Worm (Caenorhabditis elegans) whole organism, early embryonic: ENCODE data around the gene R09H3.2.
"Not testable (repeated sequence)": the region's sequence is repeated elsewhere in the genome, so short reads cannot be mapped to it uniquely, and the experiment has no call there.

Experiments used
- B0310.2 ChIP-seq: sonication (generic microtip); optimal IDR thresholded peaks from 2 replicates; lab custom pipeline; 2016; ENCODE audit warnings: mild to moderate bottlenecking, missing genetic modification characterization, missing compliant biosample characterization
- F13C5.2 ChIP-seq: sonication (generic microtip); optimal IDR thresholded peaks from 2 replicates; lab custom pipeline; 2017; ENCODE audit warnings: mild to moderate bottlenecking, missing genetic modification characterization, inconsistent platforms, missing compliant biosample characterization
- aly-1 ChIP-seq: sonication (generic microtip); optimal IDR thresholded peaks from 2 replicates; lab custom pipeline; 2016; ENCODE audit warnings: missing genetic modification characterization, missing compliant biosample characterization
- ama-1 ChIP-seq: fragments of 150-350 bp; optimal IDR thresholded peaks from 2 replicates; lab custom pipeline; 2014
- ceh-13 ChIP-seq: fragments of 200-800 bp; sonication (Bioruptor generic); optimal IDR thresholded peaks from 2 replicates; lab custom pipeline; 2018; ENCODE audit warnings: mild to moderate bottlenecking, missing genetic modification characterization, missing compliant biosample characterization
- ceh-36 ChIP-seq: sonication (generic microtip); optimal IDR thresholded peaks from 2 replicates; lab custom pipeline; 2016; ENCODE audit warnings: missing genetic modification characterization, inconsistent platforms, missing compliant biosample characterization
- ets-7 ChIP-seq: sonication (generic microtip); optimal IDR thresholded peaks from 2 replicates; lab custom pipeline; 2016; ENCODE audit warnings: missing genotype, missing genetic modification characterization, missing compliant biosample characterization
- flt-1 ChIP-seq: fragments of 200-800 bp; sonication (Bioruptor generic); IDR thresholded peaks from 2 replicates; pipeline ENCODE4 v1.3.6; 2022; ENCODE audit warnings: missing genetic modification characterization, missing compliant biosample characterization
- hmbx-1 ChIP-seq: sonication (generic microtip); optimal IDR thresholded peaks from 2 replicates; lab custom pipeline; 2016; ENCODE audit warnings: mild to moderate bottlenecking, missing genetic modification characterization, missing compliant biosample characterization
- hmg-4 ChIP-seq: fragments of 200-800 bp; sonication (Bioruptor generic); optimal IDR thresholded peaks from 2 replicates; lab custom pipeline; 2018; ENCODE audit warnings: mild to moderate bottlenecking, missing genetic modification characterization, missing compliant biosample characterization
- hnd-1 ChIP-seq: sonication (generic microtip); optimal IDR thresholded peaks from 2 replicates; lab custom pipeline; 2016; ENCODE audit warnings: missing genetic modification characterization, missing compliant biosample characterization
- pes-1 ChIP-seq: fragments of 200-800 bp; sonication (Bioruptor generic); IDR thresholded peaks from 2 replicates; pipeline ENCODE4 v1.3.6; 2022; ENCODE audit warnings: missing genetic modification reagents, missing genetic modification characterization, missing compliant biosample characterization
- scrt-1 ChIP-seq: fragments of 200-800 bp; sonication (Bioruptor generic); IDR thresholded peaks from 2 replicates; pipeline ENCODE4 v1.3.6; 2022; ENCODE audit warnings: missing genetic modification characterization, missing compliant biosample characterization
- sea-1 ChIP-seq: fragments of 200-800 bp; sonication (Bioruptor generic); conservative IDR thresholded peaks from 2 replicates; pipeline ENCODE4 v1.3.6; 2022; ENCODE audit warnings: missing genetic modification characterization, missing compliant biosample characterization
- tbx-11 ChIP-seq: fragments of 200-800 bp; sonication (Bioruptor generic); IDR thresholded peaks from 2 replicates; pipeline ENCODE4 v1.3.6; 2022; ENCODE audit warnings: missing genetic modification characterization, missing compliant biosample characterization
- tbx-37 ChIP-seq: fragments of 200-800 bp; sonication (Bioruptor generic); conservative IDR thresholded peaks from 2 replicates; pipeline ENCODE4 v1.3.6; 2022; ENCODE audit warnings: missing genetic modification reagents, missing genetic modification characterization, missing compliant biosample characterization
- tra-4 ChIP-seq: sonication (generic microtip); optimal IDR thresholded peaks from 2 replicates; lab custom pipeline; 2017; ENCODE audit warnings: missing genetic modification characterization, missing compliant biosample characterization

Gene R09H3.2

ce11 chrX:1664925-1665324, at the start of gene R09H3.2:
Gene R09H3.2, minus strand, starts transcription at chrX:1665025.
- TF ChIP-seq hnd-1 (tag; lab: Kevin White, UChicago) (no peak), sea-1 (GFP tag; lab: Robert Waterston, UW) (no peak), pes-1 (GFP tag; lab: Robert Waterston, UW) (no peak), aly-1 (no peak), scrt-1 (GFP tag; lab: Robert Waterston, UW) (no peak), ama-1 (lab: Kevin White, UChicago) (no peak)

- no peak for TF ChIP-seq tbx-37 (GFP tag; lab: Robert Waterston, UW)
- no peak for TF ChIP-seq pes-1 (GFP tag; lab: Robert Waterston, UW)
- no peak for TF ChIP-seq hmg-4 (GFP tag; lab: Kevin White, UChicago)
- no peak for TF ChIP-seq sea-1 (GFP tag; lab: Robert Waterston, UW)
- no peak for TF ChIP-seq tra-4
- TF ChIP-seq ceh-36 (tag; lab: Kevin White, UChicago), result no peak
- no peak for TF ChIP-seq ceh-13 (GFP tag; lab: Kevin White, UChicago)
- TF ChIP-seq B0310.2 (tag; lab: Kevin White, UChicago), result no peak
- TF ChIP-seq F13C5.2 (tag; lab: Kevin White, UChicago), result no peak
Measured at ce11 chrX:1712538-1712937, 47.7 kb upstream of the R09H3.2 start, which contains the start of gene fbxa-52. Gene fbxa-52, minus strand, starts transcription at chrX:1712638.

ce11 chrX:1706538-1706937, 41.7 kb upstream of the R09H3.2 start, which contains the start of gene F07G6.5:
Gene F07G6.5, minus strand, starts transcription at chrX:1706638.
- TF ChIP-seq flt-1 (GFP tag; lab: Robert Waterston, UW), result no peak
- no peak for TF ChIP-seq sea-1 (GFP tag; lab: Robert Waterston, UW)
- no peak for TF ChIP-seq scrt-1 (GFP tag; lab: Robert Waterston, UW)
- no peak for TF ChIP-seq ceh-13 (GFP tag; lab: Kevin White, UChicago)
- no peak for TF ChIP-seq hmg-4 (GFP tag; lab: Kevin White, UChicago)
- TF ChIP-seq aly-1, result no peak
- no peak for TF ChIP-seq F13C5.2 (tag; lab: Kevin White, UChicago)
- TF ChIP-seq ets-7 (tag; lab: Kevin White, UChicago), result no peak
- TF ChIP-seq tbx-37 (GFP tag; lab: Robert Waterston, UW), result no peak
- TF ChIP-seq ama-1 (lab: Kevin White, UChicago), result no peak
- TF ChIP-seq tbx-11 (GFP tag; lab: Robert Waterston, UW), result no peak

ce11 chrX:1703840-1704239, 39.0 kb upstream of the R09H3.2 start, which contains the start of gene C36C9.5:
Gene C36C9.5, minus strand, starts transcription at chrX:1703940.
- no peak for TF ChIP-seq sea-1 (GFP tag; lab: Robert Waterston, UW)
- no peak for TF ChIP-seq ceh-13 (GFP tag; lab: Kevin White, UChicago)
- no peak for TF ChIP-seq hmg-4 (GFP tag; lab: Kevin White, UChicago)
- no peak for TF ChIP-seq ceh-36 (tag; lab: Kevin White, UChicago)
- TF ChIP-seq B0310.2 (tag; lab: Kevin White, UChicago), result no peak
- no peak for TF ChIP-seq aly-1
- TF ChIP-seq scrt-1 (GFP tag; lab: Robert Waterston, UW), result no peak
- no peak for TF ChIP-seq F13C5.2 (tag; lab: Kevin White, UChicago)
- TF ChIP-seq tbx-37 (GFP tag; lab: Robert Waterston, UW), result no peak
- no peak for TF ChIP-seq tra-4
- TF ChIP-seq hmbx-1 (tag; lab: Kevin White, UChicago), result no peak
- TF ChIP-seq ets-7 (tag; lab: Kevin White, UChicago), result no peak
- no peak for TF ChIP-seq ama-1 (lab: Kevin White, UChicago)

ce11 chrX:1703049-1703448, 38.2 kb upstream of the R09H3.2 start:
- TF ChIP-seq hmg-4 (GFP tag; lab: Kevin White, UChicago) (no peak), tbx-37 (GFP tag; lab: Robert Waterston, UW) (no peak), ceh-36 (tag; lab: Kevin White, UChicago) (no peak), ama-1 (lab: Kevin White, UChicago) (no peak), F13C5.2 (tag; lab: Kevin White, UChicago) (no peak), hnd-1 (tag; lab: Kevin White, UChicago) (no peak), aly-1 (no peak), scrt-1 (GFP tag; lab: Robert Waterston, UW) (no peak), ets-7 (tag; lab: Kevin White, UChicago) (no peak), flt-1 (GFP tag; lab: Robert Waterston, UW) (no peak), sea-1 (GFP tag; lab: Robert Waterston, UW) (no peak), tra-4 (no peak), hmbx-1 (tag; lab: Kevin White, UChicago) (no peak), ceh-13 (GFP tag; lab: Kevin White, UChicago) (no peak), B0310.2 (tag; lab: Kevin White, UChicago) (no peak), pes-1 (GFP tag; lab: Robert Waterston, UW) (no peak), tbx-11 (GFP tag; lab: Robert Waterston, UW) (no peak)

- TF ChIP-seq tra-4 (no peak), B0310.2 (tag; lab: Kevin White, UChicago) (no peak), hnd-1 (tag; lab: Kevin White, UChicago) (no peak), pes-1 (GFP tag; lab: Robert Waterston, UW) (no peak), ceh-13 (GFP tag; lab: Kevin White, UChicago) (no peak), hmg-4 (GFP tag; lab: Kevin White, UChicago) (no peak), aly-1 (no peak), tbx-11 (GFP tag; lab: Robert Waterston, UW) (no peak), scrt-1 (GFP tag; lab: Robert Waterston, UW) (no peak), flt-1 (GFP tag; lab: Robert Waterston, UW) (no peak), tbx-37 (GFP tag; lab: Robert Waterston, UW) (no peak), hmbx-1 (tag; lab: Kevin White, UChicago) (no peak), ets-7 (tag; lab: Kevin White, UChicago) (no peak), F13C5.2 (tag; lab: Kevin White, UChicago) (no peak), ama-1 (lab: Kevin White, UChicago) (no peak)
Measured at ce11 chrX:1698476-1698875, 33.7 kb upstream of the R09H3.2 start.

- TF ChIP-seq ama-1 (lab: Kevin White, UChicago); ceh-13 (GFP tag; lab: Kevin White, UChicago); tra-4: not testable (repeated sequence)
Measured at ce11 chrX:1696879-1697278, 32.1 kb upstream of the R09H3.2 start, which contains the start of gene C36C9.4. Gene C36C9.4, minus strand, starts transcription at chrX:1696979.
